Worm (Caenorhabditis elegans) whole organism, midembryonic: ENCODE measurements around the gene Y82E9BR.9.

Source experiments
- T22C8.4 ChIP-seq: fragments of 200-800 bp; sonication (Bioruptor generic); IDR thresholded peaks from 2 replicates; pipeline ENCODE4 v1.3.6; 2022; ENCODE audit warnings: missing genetic modification characterization, missing compliant biosample characterization
- flt-1 ChIP-seq: fragments of 200-800 bp; sonication (Bioruptor generic); IDR thresholded peaks from 2 replicates; pipeline ENCODE4 v1.3.6; 2022; ENCODE audit warnings: missing genetic modification characterization, missing compliant biosample characterization
- klf-2 ChIP-seq: fragments of 200-800 bp; sonication (Bioruptor generic); conservative IDR thresholded peaks from 2 replicates; pipeline ENCODE4 v1.3.6; 2022; ENCODE audit warnings: missing genetic modification reagents, missing genetic modification characterization, missing compliant biosample characterization
- med-1 ChIP-seq: sonication (generic microtip); optimal IDR thresholded peaks from 2 replicates; lab custom pipeline; 2017; ENCODE audit warnings: missing genetic modification characterization, mild to moderate bottlenecking, missing compliant biosample characterization, antibody characterized with exemption, missing genetic modification reagents; ENCODE audit not compliant: insufficient read depth
- ref-1 ChIP-seq: fragments of 200-800 bp; sonication (Bioruptor generic); conservative IDR thresholded peaks from 2 replicates; pipeline ENCODE4 v1.3.6; 2022; ENCODE audit warnings: missing genetic modification reagents, missing genetic modification characterization, missing compliant biosample characterization
- tab-1 ChIP-seq: fragments of 200-800 bp; sonication (Bioruptor generic); IDR thresholded peaks from 2 replicates; pipeline ENCODE4 v1.3.6; 2022; ENCODE audit warnings: missing genetic modification characterization, missing compliant biosample characterization
- ztf-23 ChIP-seq: fragments of 200-800 bp; sonication (Bioruptor generic); IDR thresholded peaks from 2 replicates; pipeline ENCODE4 v1.3.6; 2022; ENCODE audit warnings: missing genetic modification reagents, missing genetic modification characterization, missing compliant biosample characterization
- ztf-29 ChIP-seq: fragments of 200-800 bp; sonication (Bioruptor generic); IDR thresholded peaks from 2 replicates; pipeline ENCODE4 v1.3.6; 2022; ENCODE audit warnings: missing genetic modification reagents, missing genetic modification characterization, missing compliant biosample characterization

- TF ChIP-seq T22C8.4 = no peak
- no peak for TF ChIP-seq ref-1 (GFP tag; lab: Robert Waterston, UW)
- no peak for TF ChIP-seq tab-1 (GFP tag; lab: Robert Waterston, UW)
- TF ChIP-seq klf-2 (GFP tag; lab: Robert Waterston, UW) = no peak
- no peak for TF ChIP-seq flt-1 (GFP tag; lab: Robert Waterston, UW)
- no peak for TF ChIP-seq ztf-29
- no peak for TF ChIP-seq ztf-23 (GFP tag; lab: Robert Waterston, UW)
- no peak for TF ChIP-seq med-1 (GFP tag; lab: Kevin White, UChicago)
These were observed 45.3 kb downstream of the Y82E9BR.9 start for ce11 chrIII:1314283-1314682.
